Worm (Caenorhabditis elegans): ENCODE data around the gene piit-1.
A peak's percentile ranks its signal among the peaks of the same experiment; 100 is the strongest.

piit-1 gene

ce11 chrV:11610049-11610448 lies at the start of gene piit-1:
TSS of gene piit-1 (minus strand) at chrV:11610149.
- no peak for TF ChIP-seq hpl-2 (GFP tag; optimal IDR thresholded peaks at IDR 0.05)
- no peak for TF ChIP-seq ces-1 (GFP tag; optimal IDR thresholded peaks at IDR 0.05)
- TF ChIP-seq swsn-7 (tag; optimal IDR thresholded peaks at IDR 0.05) = no peak
- TF ChIP-seq nhr-19 (GFP tag; conservative IDR thresholded peaks at IDR 0.05) = no peak
- TF ChIP-seq blmp-1 (tag; optimal IDR thresholded peaks at IDR 0.05) = no peak
- no peak for TF ChIP-seq isw-1 (GFP tag; IDR thresholded peaks at IDR 0.05)
- TF ChIP-seq sup-37 (GFP tag; optimal IDR thresholded peaks at IDR 0.05) = no peak
- no peak for TF ChIP-seq Y116A8C.19 (tag; optimal IDR thresholded peaks at IDR 0.05; ENCODE audit: borderline replicate concordance)
- no peak for TF ChIP-seq pqm-1 (tag; optimal IDR thresholded peaks at IDR 0.05)
- TF ChIP-seq mab-9 (GFP tag; IDR thresholded peaks at IDR 0.05) = no peak
- TF ChIP-seq ztf-4 (tag; optimal IDR thresholded peaks at IDR 0.05) = no peak
- no peak for TF ChIP-seq mdl-1 (tag; optimal IDR thresholded peaks at IDR 0.05)
- TF ChIP-seq alr-1 (tag; optimal IDR thresholded peaks at IDR 0.05; ENCODE audit: borderline replicate concordance) = no peak

ce11 chrV:11656469-11656868 lies 46.5 kb upstream of the piit-1 start:
- no peak for TF ChIP-seq pax-3 (tag; optimal IDR thresholded peaks at IDR 0.05)
- TF ChIP-seq sox-4 (tag; optimal IDR thresholded peaks at IDR 0.05) = no peak
- no peak for TF ChIP-seq alr-1 (tag; optimal IDR thresholded peaks at IDR 0.05; ENCODE audit: borderline replicate concordance)
- TF ChIP-seq nhr-20 (tag; optimal IDR thresholded peaks at IDR 0.05) = no peak
- TF ChIP-seq nhr-12 (tag; optimal IDR thresholded peaks at IDR 0.05) = no peak
- no peak for TF ChIP-seq unc-62 (GFP tag; optimal IDR thresholded peaks at IDR 0.05)
- no peak for TF ChIP-seq ceh-90 (tag; optimal IDR thresholded peaks at IDR 0.05)
- no peak for TF ChIP-seq sptf-1 (tag; optimal IDR thresholded peaks at IDR 0.05)

ce11 chrV:11653095-11653494 lies 43.1 kb upstream of the piit-1 start:
- TF ChIP-seq mdl-1 (tag; optimal IDR thresholded peaks at IDR 0.05) = no peak
- TF ChIP-seq zag-1 (tag; optimal IDR thresholded peaks at IDR 0.05) = no peak
- TF ChIP-seq C34B4.2 (tag; optimal IDR thresholded peaks at IDR 0.05) = no peak
- TF ChIP-seq nhr-11 (tag; optimal IDR thresholded peaks at IDR 0.05) = no peak
- no peak for TF ChIP-seq mef-2 (tag; optimal IDR thresholded peaks at IDR 0.05)
- TF ChIP-seq jun-1 (tag; optimal IDR thresholded peaks at IDR 0.05) = no peak
- TF ChIP-seq fkh-8 (tag; optimal IDR thresholded peaks at IDR 0.05) = no peak
- no peak for TF ChIP-seq F16B12.6 (tag; optimal IDR thresholded peaks at IDR 0.05)
- no peak for TF ChIP-seq grh-1 (GFP tag; IDR thresholded peaks at IDR 0.05)

- TF ChIP-seq pqm-1 (tag; optimal IDR thresholded peaks at IDR 0.05) = peak; percentile 57
- no peak for TF ChIP-seq nhr-76 (tag; optimal IDR thresholded peaks at IDR 0.05)
- no peak for TF ChIP-seq pag-3 (tag; optimal IDR thresholded peaks at IDR 0.05; ENCODE audit: borderline replicate concordance, insufficient read depth)
- no peak for TF ChIP-seq sptf-1 (tag; optimal IDR thresholded peaks at IDR 0.05)
- no peak for TF ChIP-seq nhr-12 (tag; optimal IDR thresholded peaks at IDR 0.05)
- TF ChIP-seq nhr-20 (tag; optimal IDR thresholded peaks at IDR 0.05) = peak; percentile 16
- TF ChIP-seq jun-1 (tag; optimal IDR thresholded peaks at IDR 0.05) = peak; percentile 6
- TF ChIP-seq efl-1 (optimal IDR thresholded peaks at IDR 0.05) = no peak
- TF ChIP-seq efl-1 (GFP tag; optimal IDR thresholded peaks at IDR 0.05 in 1 of 2) = peak in 1 of 2 experiments; percentile 78
- no peak for TF ChIP-seq nhr-11 (tag; optimal IDR thresholded peaks at IDR 0.05)
- TF ChIP-seq lin-14 (GFP tag; optimal IDR thresholded peaks at IDR 0.05) = peak; percentile 8
- no peak for TF ChIP-seq vab-15 (tag; optimal IDR thresholded peaks at IDR 0.05)
- TF ChIP-seq elt-2 (tag; optimal IDR thresholded peaks at IDR 0.05) = peak; percentile 95
- TF ChIP-seq unc-86 (tag; optimal IDR thresholded peaks at IDR 0.05) = no peak
These were observed 40.8 kb upstream of the piit-1 start, which contains the start of gene zip-10 for ce11 chrV:11650720-11651119. TSS of gene zip-10 (minus strand) at chrV:11650762.

ce11 chrV:11649254-11649653 lies 39.3 kb upstream of the piit-1 start:
- TF ChIP-seq lin-14 (GFP tag; optimal IDR thresholded peaks at IDR 0.05) (no peak), fkh-4 (tag; optimal IDR thresholded peaks at IDR 0.05; ENCODE audit: borderline replicate concordance) (no peak), grh-1 (GFP tag; IDR thresholded peaks at IDR 0.05) (no peak), efl-1 (optimal IDR thresholded peaks at IDR 0.05) (no peak), efl-1 (GFP tag; optimal IDR thresholded peaks at IDR 0.05 in 1 of 2) (peak in 1 of 2 experiments; percentile 19), nhr-77 (tag; optimal IDR thresholded peaks at IDR 0.05) (no peak), elt-2 (tag; optimal IDR thresholded peaks at IDR 0.05) (peak; percentile 75), nhr-20 (tag; optimal IDR thresholded peaks at IDR 0.05) (peak; percentile 27)
